Worm (Caenorhabditis elegans) whole organism, late embryonic: ENCODE measurements around the gene ZK380.4.

ENCODE experiments used
- C38D4.7 ChIP-seq: fragments of 200-800 bp; sonication (Bioruptor generic); optimal IDR thresholded peaks from 2 replicates; lab custom pipeline; 2018; ENCODE audit warnings: mild to moderate bottlenecking, missing genetic modification characterization, moderate library complexity, missing compliant biosample characterization
- F13H6.1 ChIP-seq: sonication (generic microtip); optimal IDR thresholded peaks from 2 replicates; lab custom pipeline; 2016; ENCODE audit warnings: missing genetic modification characterization, missing compliant biosample characterization
- ceh-34 ChIP-seq: sonication (generic microtip); optimal IDR thresholded peaks from 2 replicates; lab custom pipeline; 2016; ENCODE audit warnings: mild to moderate bottlenecking, missing genetic modification characterization, missing compliant biosample characterization
- ceh-9 ChIP-seq: sonication (generic microtip); optimal IDR thresholded peaks from 2 replicates; lab custom pipeline; 2016; ENCODE audit warnings: mild to moderate bottlenecking, missing genetic modification characterization, inconsistent platforms, missing compliant biosample characterization
- hlh-8 ChIP-seq: sonication (generic microtip); optimal IDR thresholded peaks from 2 replicates; lab custom pipeline; 2016; ENCODE audit warnings: missing genotype, missing genetic modification characterization, missing compliant biosample characterization
- lim-6 ChIP-seq: sonication (generic microtip); optimal IDR thresholded peaks from 2 replicates; lab custom pipeline; 2016; ENCODE audit warnings: missing genetic modification characterization, missing compliant biosample characterization
- nfya-1 ChIP-seq: sonication (generic microtip); optimal IDR thresholded peaks from 2 replicates; lab custom pipeline; 2017; ENCODE audit warnings: missing genetic modification characterization, mild to moderate bottlenecking, missing compliant biosample characterization, antibody characterized with exemption, moderate library complexity
- nhr-11 ChIP-seq: fragments of 150-350 bp; optimal IDR thresholded peaks from 2 replicates; lab custom pipeline; 2014; ENCODE audit warnings: missing biosample characterization, missing genetic modification characterization
- pha-4 ChIP-seq: fragments of 150-350 bp; optimal IDR thresholded peaks from 2 replicates; lab custom pipeline; 2018; ENCODE audit warnings: missing biosample characterization, missing genetic modification reagents, missing genetic modification characterization
- pqm-1 ChIP-seq: sonication (generic microtip); optimal IDR thresholded peaks from 2 replicates; lab custom pipeline; 2016; ENCODE audit warnings: missing genetic modification characterization, missing compliant biosample characterization
- ref-2 ChIP-seq: sonication (generic microtip); optimal IDR thresholded peaks from 2 replicates; lab custom pipeline; 2016; ENCODE audit warnings: missing genetic modification characterization, missing compliant biosample characterization
- unc-3 ChIP-seq, 2 experiments: fragments of 200-800 bp in 1 of 2; sonication (Bioruptor generic) in 1 of 2; sonication (generic microtip) in 1 of 2; conservative IDR thresholded peaks in 1 of 2; optimal IDR thresholded peaks in 1 of 2; 2 replicates each; pipeline versions ENCODE4 v1.3.6 to Lab custom; 2016 to 2022; ENCODE audit warnings: missing compliant biosample characterization in 2 of 2, missing genetic modification characterization in 2 of 2, missing genetic modification reagents in 1 of 2
- unc-55 ChIP-seq: sonication (generic microtip); optimal IDR thresholded peaks from 2 replicates; lab custom pipeline; 2017; ENCODE audit warnings: missing biosample characterization, missing genetic modification reagents, missing genetic modification characterization

DNA sequence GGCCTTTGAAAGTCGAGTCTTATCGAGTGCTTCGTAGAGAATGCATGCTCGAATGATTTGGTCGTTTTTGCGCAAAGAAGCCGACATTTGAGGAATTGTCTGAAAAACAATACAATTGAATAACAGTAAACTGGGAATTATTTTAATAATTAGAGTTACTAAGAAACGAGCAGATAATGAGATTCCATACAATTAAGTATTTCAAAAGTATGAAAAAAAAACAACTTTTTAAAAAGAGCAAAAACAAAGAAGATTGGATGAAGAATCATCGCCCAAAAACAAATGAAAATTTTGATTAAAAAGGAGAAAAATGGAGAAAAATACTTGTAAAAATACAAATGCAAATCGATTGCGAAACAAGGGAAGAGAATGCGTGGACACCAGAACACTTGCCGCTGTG is 26.2 kb upstream of the ZK380.4 start, which contains the start of gene fbxa-170:
- no peak for TF ChIP-seq C38D4.7 (GFP tag; lab: Kevin White, UChicago)
- no peak for TF ChIP-seq pha-4
- TF ChIP-seq ceh-34 (tag; lab: Kevin White, UChicago) = no peak
- TF ChIP-seq unc-3 (GFP tag; conservative IDR thresholded peaks at IDR 0.05; lab: Robert Waterston, UW) = no peak
- TF ChIP-seq unc-3 (tag; optimal IDR thresholded peaks at IDR 0.05; lab: Kevin White, UChicago) = no peak
- TF ChIP-seq pqm-1 (tag; lab: Kevin White, UChicago) = no peak
- no peak for TF ChIP-seq F13H6.1 (tag; lab: Kevin White, UChicago)
- no peak for TF ChIP-seq ceh-9 (tag; lab: Kevin White, UChicago)
- no peak for TF ChIP-seq lim-6 (tag; lab: Kevin White, UChicago)
- no peak for TF ChIP-seq hlh-8 (tag; lab: Kevin White, UChicago)
- TF ChIP-seq nhr-11 (tag; lab: Kevin White, UChicago) = no peak
- TF ChIP-seq unc-55 (GFP tag; lab: Kevin White, UChicago) = no peak
- no peak for TF ChIP-seq ref-2 (tag; lab: Kevin White, UChicago)
- no peak for TF ChIP-seq nfya-1 (tag; lab: Kevin White, UChicago)
